Worm (Caenorhabditis elegans): Measurements from ENCODE around the gene dsl-2.

dsl-2 gene

ce11 chrIV:1213192-1213591, 8.4 kb upstream of the dsl-2 start:
- TF ChIP-seq sma-9 (GFP tag; optimal IDR thresholded peaks at IDR 0.05) (no peak), sma-9 (tag; optimal IDR thresholded peaks at IDR 0.05) (no peak), unc-55 (GFP tag; optimal IDR thresholded peaks at IDR 0.05) (peak; percentile 38), ama-1 (optimal IDR thresholded peaks at IDR 0.05) (no peak), nhr-25 (tag; optimal IDR thresholded peaks at IDR 0.05) (no peak), nhr-129 (tag; optimal IDR thresholded peaks at IDR 0.05) (peak; percentile 38), lin-11 (tag; optimal IDR thresholded peaks at IDR 0.05) (peak; percentile 49), ztf-1 (GFP tag; conservative IDR thresholded peaks at IDR 0.05) (no peak), ztf-11 (tag; optimal IDR thresholded peaks at IDR 0.05) (no peak), lsy-2 (tag; optimal IDR thresholded peaks at IDR 0.05) (peak in 1 of 2 experiments; percentile 31), C34F6.9 (tag; optimal IDR thresholded peaks at IDR 0.05) (peak; percentile 38), nhr-77 (tag; optimal IDR thresholded peaks at IDR 0.05) (no peak), ceh-82 (tag; optimal IDR thresholded peaks at IDR 0.05) (no peak), nhr-237 (tag; optimal IDR thresholded peaks at IDR 0.05) (no peak)

ce11 chrIV:1212357-1212756, 7.6 kb upstream of the dsl-2 start:
- no peak for TF ChIP-seq zag-1 (tag; optimal IDR thresholded peaks at IDR 0.05)
- TF ChIP-seq elt-3 (tag; optimal IDR thresholded peaks at IDR 0.05): no peak
- TF ChIP-seq nhr-12 (tag; optimal IDR thresholded peaks at IDR 0.05): no peak
- no peak for TF ChIP-seq skn-1 (tag; optimal IDR thresholded peaks at IDR 0.05)
- TF ChIP-seq nhr-77 (tag; optimal IDR thresholded peaks at IDR 0.05): no peak
- TF ChIP-seq ceh-16 (tag; optimal IDR thresholded peaks at IDR 0.05): no peak
- no peak for TF ChIP-seq nhr-237 (tag; optimal IDR thresholded peaks at IDR 0.05)
- no peak for TF ChIP-seq unc-55 (GFP tag; optimal IDR thresholded peaks at IDR 0.05)
- no peak for TF ChIP-seq sma-3 (GFP tag; optimal IDR thresholded peaks at IDR 0.05)
- TF ChIP-seq mab-5 (tag; optimal IDR thresholded peaks at IDR 0.05): no peak
- TF ChIP-seq mbf-1 (tag; optimal IDR thresholded peaks at IDR 0.05): no peak
- TF ChIP-seq ztf-4 (tag; optimal IDR thresholded peaks at IDR 0.05): no peak
- no peak for TF ChIP-seq nhr-129 (tag; optimal IDR thresholded peaks at IDR 0.05)

ce11 chrIV:1211902-1212301, 7.1 kb upstream of the dsl-2 start:
- TF ChIP-seq nhr-6 (tag; optimal IDR thresholded peaks at IDR 0.05) (no peak), fos-1 (tag; optimal IDR thresholded peaks at IDR 0.05) (peak; percentile 78), snpc-4 (tag; optimal IDR thresholded peaks at IDR 0.05) (peak; percentile 62)

ce11 chrIV:1209813-1210212, 5.0 kb upstream of the dsl-2 start:
- no peak for TF ChIP-seq nhr-25 (tag; optimal IDR thresholded peaks at IDR 0.05)
- no peak for TF ChIP-seq nhr-6 (tag; optimal IDR thresholded peaks at IDR 0.05)
- no peak for TF ChIP-seq gmeb-1 (tag; optimal IDR thresholded peaks at IDR 0.05)
- TF ChIP-seq fos-1 (tag; optimal IDR thresholded peaks at IDR 0.05): no peak
- no peak for TF ChIP-seq nhr-237 (tag; optimal IDR thresholded peaks at IDR 0.05)
- TF ChIP-seq sma-9 (GFP tag; optimal IDR thresholded peaks at IDR 0.05): no peak
- TF ChIP-seq sma-9 (tag; optimal IDR thresholded peaks at IDR 0.05): no peak
- no peak for TF ChIP-seq ztf-11 (tag; optimal IDR thresholded peaks at IDR 0.05)
- no peak for TF ChIP-seq ztf-4 (tag; optimal IDR thresholded peaks at IDR 0.05)
- TF ChIP-seq sma-3 (GFP tag; optimal IDR thresholded peaks at IDR 0.05): no peak
- TF ChIP-seq unc-62 (GFP tag; optimal IDR thresholded peaks at IDR 0.05): no peak
- TF ChIP-seq blmp-1 (tag; optimal IDR thresholded peaks at IDR 0.05; ENCODE audit: insufficient read depth): no peak
- TF ChIP-seq elt-3 (tag; optimal IDR thresholded peaks at IDR 0.05): no peak
- no peak for TF ChIP-seq unc-55 (GFP tag; optimal IDR thresholded peaks at IDR 0.05)
- no peak for TF ChIP-seq nhr-21 (tag; optimal IDR thresholded peaks at IDR 0.05)
- no peak for TF ChIP-seq unc-39 (tag; optimal IDR thresholded peaks at IDR 0.05)

ce11 chrIV:1209320-1209719, 4.5 kb upstream of the dsl-2 start:
- TF ChIP-seq R02D3.7 (tag; optimal IDR thresholded peaks at IDR 0.05) (no peak), nhr-21 (tag; optimal IDR thresholded peaks at IDR 0.05) (no peak)

- TF ChIP-seq zag-1 (tag; optimal IDR thresholded peaks at IDR 0.05): no peak
- TF ChIP-seq mab-5 (tag; optimal IDR thresholded peaks at IDR 0.05): no peak
- TF ChIP-seq lsy-2 (tag; optimal IDR thresholded peaks at IDR 0.05): no peak
- no peak for TF ChIP-seq C34F6.9 (tag; optimal IDR thresholded peaks at IDR 0.05)
- no peak for TF ChIP-seq sma-3 (GFP tag; optimal IDR thresholded peaks at IDR 0.05)
- TF ChIP-seq unc-39 (tag; optimal IDR thresholded peaks at IDR 0.05): no peak
Observed at ce11 chrIV:1207980-1208379, 3.2 kb upstream of the dsl-2 start, which contains the start of gene dsl-1. Gene dsl-1, minus strand, starts transcription at chrIV:1208080.

All from whole organism, L2 larva.